Worm (Caenorhabditis elegans) whole organism, L2 larva: Measurements from ENCODE around the gene nspb-11.

Experiments used
- C34F6.9 ChIP-seq: fragments of 150-350 bp; optimal IDR thresholded peaks from 2 replicates; lab custom pipeline; 2014; ENCODE audit warnings: missing biosample characterization, missing genetic modification characterization
- F13H6.1 ChIP-seq: sonication (generic microtip); optimal IDR thresholded peaks from 2 replicates; lab custom pipeline; 2016; ENCODE audit warnings: missing genetic modification characterization, missing compliant biosample characterization
- R02D3.7 ChIP-seq: fragments of 150-350 bp; optimal IDR thresholded peaks from 2 replicates; lab custom pipeline; 2014; ENCODE audit warnings: missing biosample characterization, missing genetic modification characterization
- Y55F3AM.14 ChIP-seq: fragments of 200-800 bp; sonication (Bioruptor generic); optimal IDR thresholded peaks from 2 replicates; lab custom pipeline; 2018; ENCODE audit warnings: mild to moderate bottlenecking, missing genetic modification characterization, missing compliant biosample characterization
- ZK546.5 ChIP-seq: sonication (generic microtip); optimal IDR thresholded peaks from 2 replicates; lab custom pipeline; 2017; ENCODE audit warnings: missing biosample characterization, missing genetic modification characterization
- alr-1 ChIP-seq: fragments of 150-350 bp; optimal IDR thresholded peaks from 2 replicates; lab custom pipeline; 2014; ENCODE audit warnings: missing biosample characterization, missing genetic modification characterization
- aly-2 ChIP-seq: fragments of 150-350 bp; optimal IDR thresholded peaks from 2 replicates; lab custom pipeline; 2014; ENCODE audit warnings: missing biosample characterization, missing genetic modification characterization
- ama-1 ChIP-seq: fragments of 150-350 bp; optimal IDR thresholded peaks from 2 replicates; lab custom pipeline; 2018; ENCODE audit warnings: inconsistent platforms
- blmp-1 ChIP-seq: sonication (generic microtip); optimal IDR thresholded peaks from 2 replicates; lab custom pipeline; 2017; ENCODE audit warnings: missing genetic modification characterization, mild to moderate bottlenecking, missing compliant biosample characterization, antibody characterized with exemption, moderate library complexity; ENCODE audit not compliant: insufficient read depth
- ceh-16 ChIP-seq: fragments of 150-350 bp; optimal IDR thresholded peaks from 2 replicates; lab custom pipeline; 2014; ENCODE audit warnings: missing biosample characterization, missing genetic modification characterization
- ceh-82 ChIP-seq: fragments of 150-350 bp; optimal IDR thresholded peaks from 2 replicates; lab custom pipeline; 2014; ENCODE audit warnings: missing biosample characterization, missing genetic modification characterization
- crh-2 ChIP-seq: sonication (generic microtip); optimal IDR thresholded peaks from 2 replicates; lab custom pipeline; 2017; ENCODE audit warnings: missing biosample characterization, missing genetic modification characterization
- dmd-4 ChIP-seq: sonication (generic microtip); optimal IDR thresholded peaks from 2 replicates; lab custom pipeline; 2017; ENCODE audit warnings: missing biosample characterization, missing genetic modification characterization
- egl-27 ChIP-seq: sonication (generic microtip); optimal IDR thresholded peaks from 3 replicates; lab custom pipeline; 2017; ENCODE audit warnings: missing biosample characterization, missing genetic modification reagents, missing genetic modification characterization
- elt-1 ChIP-seq: fragments of 150-350 bp; optimal IDR thresholded peaks from 2 replicates; lab custom pipeline; 2014; ENCODE audit warnings: missing biosample characterization, missing genetic modification characterization
- elt-3 ChIP-seq: sonication (generic microtip); optimal IDR thresholded peaks from 2 replicates; lab custom pipeline; 2017; ENCODE audit warnings: missing biosample characterization, missing genetic modification characterization
- fos-1 ChIP-seq: fragments of 150-350 bp; optimal IDR thresholded peaks from 2 replicates; lab custom pipeline; 2014; ENCODE audit warnings: missing biosample characterization, missing genetic modification characterization
- gmeb-1 ChIP-seq: fragments of 150-350 bp; optimal IDR thresholded peaks from 2 replicates; lab custom pipeline; 2014; ENCODE audit warnings: missing biosample characterization, missing genetic modification characterization
- lin-11 ChIP-seq: fragments of 150-350 bp; sonication (generic microtip); optimal IDR thresholded peaks from 2 replicates; lab custom pipeline; 2014; ENCODE audit warnings: missing biosample characterization, missing genetic modification characterization, inconsistent platforms, mixed read lengths
- lin-13 ChIP-seq: fragments of 150-350 bp; optimal IDR thresholded peaks from 2 replicates; lab custom pipeline; 2014; ENCODE audit warnings: missing biosample characterization, missing genetic modification reagents, missing genetic modification characterization
- lin-39 ChIP-seq: fragments of 150-350 bp; optimal IDR thresholded peaks from 2 replicates; lab custom pipeline; 2014; ENCODE audit warnings: missing biosample characterization, missing genetic modification reagents, missing genetic modification characterization
- lsy-2 ChIP-seq, 2 experiments: fragments of 150-350 bp in 1 of 2; sonication (generic microtip) in 1 of 2; optimal IDR thresholded peaks; 2 replicates each; lab custom pipeline; 2014 to 2017; ENCODE audit warnings: missing biosample characterization in 2 of 2, missing genetic modification characterization in 2 of 2
- mab-5 ChIP-seq: fragments of 150-350 bp; optimal IDR thresholded peaks from 2 replicates; lab custom pipeline; 2014; ENCODE audit warnings: missing biosample characterization, missing genetic modification characterization
- mbf-1 ChIP-seq: sonication (generic microtip); optimal IDR thresholded peaks from 2 replicates; lab custom pipeline; 2017; ENCODE audit warnings: missing biosample characterization, missing genetic modification characterization
- mdl-1 ChIP-seq, 2 experiments: fragments of 150-350 bp in 1 of 2; sonication (generic microtip) in 1 of 2; optimal IDR thresholded peaks; 2 replicates each; lab custom pipeline; 2017; ENCODE audit warnings: missing biosample characterization in 2 of 2, missing genetic modification characterization in 2 of 2
- nhr-10 ChIP-seq: sonication (generic microtip); optimal IDR thresholded peaks from 2 replicates; lab custom pipeline; 2017; ENCODE audit warnings: missing biosample characterization, missing genetic modification characterization
- nhr-11 ChIP-seq: fragments of 150-350 bp; optimal IDR thresholded peaks from 2 replicates; lab custom pipeline; 2014; ENCODE audit warnings: missing biosample characterization, missing genetic modification characterization
- nhr-12 ChIP-seq: fragments of 150-350 bp; optimal IDR thresholded peaks from 2 replicates; lab custom pipeline; 2014; ENCODE audit warnings: missing biosample characterization, missing genetic modification characterization
- nhr-129 ChIP-seq: fragments of 150-350 bp; optimal IDR thresholded peaks from 2 replicates; lab custom pipeline; 2014; ENCODE audit warnings: missing biosample characterization, missing genetic modification characterization
- nhr-21 ChIP-seq: fragments of 150-350 bp; optimal IDR thresholded peaks from 2 replicates; lab custom pipeline; 2014; ENCODE audit warnings: missing biosample characterization, missing genetic modification characterization
- nhr-23 ChIP-seq: fragments of 150-350 bp; optimal IDR thresholded peaks from 2 replicates; lab custom pipeline; 2014; ENCODE audit warnings: missing biosample characterization, missing genetic modification reagents, missing genetic modification characterization
- nhr-237 ChIP-seq: fragments of 150-350 bp; optimal IDR thresholded peaks from 2 replicates; lab custom pipeline; 2014; ENCODE audit warnings: missing biosample characterization, missing genetic modification characterization
- nhr-25 ChIP-seq: fragments of 150-350 bp; sonication (generic microtip); optimal IDR thresholded peaks from 3 replicates; lab custom pipeline; 2014; ENCODE audit warnings: missing biosample characterization, missing genetic modification characterization
- nhr-77 ChIP-seq: fragments of 150-350 bp; optimal IDR thresholded peaks from 2 replicates; lab custom pipeline; 2014; ENCODE audit warnings: missing biosample characterization, missing genetic modification characterization
- peb-1 ChIP-seq: fragments of 150-350 bp; optimal IDR thresholded peaks from 2 replicates; lab custom pipeline; 2014; ENCODE audit warnings: missing biosample characterization, missing genetic modification characterization
- sem-4 ChIP-seq: fragments of 150-350 bp; optimal IDR thresholded peaks from 2 replicates; lab custom pipeline; 2014; ENCODE audit warnings: missing biosample characterization, missing genetic modification reagents, missing genetic modification characterization
- skn-1 ChIP-seq: sonication (generic microtip); optimal IDR thresholded peaks from 2 replicates; lab custom pipeline; 2017; ENCODE audit warnings: missing biosample characterization, missing genetic modification characterization
- sma-3 ChIP-seq: sonication (generic microtip); optimal IDR thresholded peaks from 2 replicates; lab custom pipeline; 2016; ENCODE audit warnings: missing genetic modification reagents, missing genetic modification characterization, missing compliant biosample characterization
- sma-9 ChIP-seq, 2 experiments: fragments of 150-350 bp in 1 of 2; sonication (generic microtip) in 1 of 2; optimal IDR thresholded peaks; 2 replicates each; lab custom pipeline; 2014 to 2016; ENCODE audit warnings: missing genetic modification characterization in 2 of 2, mild to moderate bottlenecking in 1 of 2, missing biosample characterization in 1 of 2, missing compliant biosample characterization in 1 of 2, missing genetic modification reagents in 1 of 2, moderate library complexity in 1 of 2
- snpc-4 ChIP-seq: fragments of 150-350 bp; optimal IDR thresholded peaks from 2 replicates; lab custom pipeline; 2014; ENCODE audit warnings: missing biosample characterization, missing genetic modification characterization
- unc-39 ChIP-seq: fragments of 150-350 bp; optimal IDR thresholded peaks from 2 replicates; lab custom pipeline; 2014; ENCODE audit warnings: missing biosample characterization, missing genetic modification characterization
- unc-55 ChIP-seq: fragments of 150-350 bp; sonication (generic microtip); optimal IDR thresholded peaks from 3 replicates; lab custom pipeline; 2014; ENCODE audit warnings: missing biosample characterization, missing genetic modification reagents, missing genetic modification characterization
- unc-62 ChIP-seq: fragments of 150-350 bp; optimal IDR thresholded peaks from 2 replicates; lab custom pipeline; 2014; ENCODE audit warnings: missing biosample characterization, missing genetic modification reagents, missing genetic modification characterization
- zag-1 ChIP-seq: fragments of 150-350 bp; optimal IDR thresholded peaks from 2 replicates; lab custom pipeline; 2014; ENCODE audit warnings: missing biosample characterization, missing genetic modification characterization
- ztf-1 ChIP-seq: fragments of 200-800 bp; sonication (Bioruptor generic); conservative IDR thresholded peaks from 2 replicates; pipeline ENCODE4 v1.3.6; 2022; ENCODE audit warnings: missing genetic modification characterization, missing compliant biosample characterization
- ztf-11 ChIP-seq: sonication (generic microtip); optimal IDR thresholded peaks from 2 replicates; lab custom pipeline; 2017; ENCODE audit warnings: missing biosample characterization, missing genetic modification characterization
- ztf-4 ChIP-seq: fragments of 150-350 bp; optimal IDR thresholded peaks from 2 replicates; lab custom pipeline; 2014; ENCODE audit warnings: missing biosample characterization, missing genetic modification characterization

nspb-11 gene

DNA sequence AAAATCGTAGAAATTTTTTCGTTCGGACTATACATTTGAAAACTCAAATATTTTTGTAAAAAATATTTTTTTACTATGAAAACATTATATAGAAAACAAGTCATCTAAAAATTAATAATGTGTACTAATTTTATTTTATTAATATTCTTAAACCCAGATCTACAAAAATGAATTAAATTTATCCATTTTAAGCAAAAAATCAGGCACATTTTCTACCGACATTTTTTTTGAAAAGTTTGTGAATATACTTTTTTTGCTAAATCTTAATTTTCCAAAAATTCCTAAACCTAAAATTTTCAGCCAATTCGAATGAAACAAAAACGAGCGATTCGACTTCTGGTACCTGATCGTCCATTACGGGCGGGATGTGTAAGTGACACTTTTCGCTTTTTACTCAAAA is 32.6 kb downstream of the nspb-11 start, which contains the start of gene arrd-10:
TSS of gene arrd-10 (plus strand) at position 301 of the 400 bp plus-strand sequence.
- TF ChIP-seq nhr-129 (tag; lab: Kevin White, UChicago) (no peak), nhr-77 (tag; lab: Kevin White, UChicago) (no peak), egl-27 (no peak), skn-1 (tag; lab: Kevin White, UChicago) (no peak), snpc-4 (tag; lab: Kevin White, UChicago) (no peak), sma-3 (GFP tag; lab: Kevin White, UChicago) (no peak)

DNA sequence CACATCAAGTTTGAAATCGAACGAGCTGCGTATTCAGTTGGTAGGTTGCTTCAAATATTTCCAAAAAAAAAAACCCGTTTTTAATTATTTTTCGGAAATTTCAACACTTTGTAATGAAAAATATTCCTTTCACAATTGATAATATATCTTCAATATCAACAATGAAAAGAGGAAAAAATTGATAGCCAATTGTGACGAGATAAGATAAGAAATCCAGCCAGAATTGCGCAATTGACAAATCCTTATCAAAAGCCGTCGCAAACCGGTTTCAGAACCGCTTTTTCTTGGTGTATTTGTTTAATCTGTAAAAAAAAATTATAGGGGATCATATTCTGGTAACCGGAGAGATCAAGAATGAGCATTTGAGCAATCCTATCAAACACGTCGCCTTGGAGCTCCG is 35.3 kb downstream of the nspb-11 start:
- TF ChIP-seq sma-9 (GFP tag; optimal IDR thresholded peaks at IDR 0.05; lab: Kevin White, UChicago) (no peak), sma-9 (tag; optimal IDR thresholded peaks at IDR 0.05; lab: Kevin White, UChicago) (no peak), lin-39 (no peak), egl-27 (no peak), sma-3 (GFP tag; lab: Kevin White, UChicago) (no peak), lsy-2 (tag; optimal IDR thresholded peaks at IDR 0.05; lab: Kevin White, UChicago) (no peak), ztf-1 (GFP tag; lab: Robert Waterston, UW) (no peak), ama-1 (lab: Kevin White, UChicago) (no peak)

DNA sequence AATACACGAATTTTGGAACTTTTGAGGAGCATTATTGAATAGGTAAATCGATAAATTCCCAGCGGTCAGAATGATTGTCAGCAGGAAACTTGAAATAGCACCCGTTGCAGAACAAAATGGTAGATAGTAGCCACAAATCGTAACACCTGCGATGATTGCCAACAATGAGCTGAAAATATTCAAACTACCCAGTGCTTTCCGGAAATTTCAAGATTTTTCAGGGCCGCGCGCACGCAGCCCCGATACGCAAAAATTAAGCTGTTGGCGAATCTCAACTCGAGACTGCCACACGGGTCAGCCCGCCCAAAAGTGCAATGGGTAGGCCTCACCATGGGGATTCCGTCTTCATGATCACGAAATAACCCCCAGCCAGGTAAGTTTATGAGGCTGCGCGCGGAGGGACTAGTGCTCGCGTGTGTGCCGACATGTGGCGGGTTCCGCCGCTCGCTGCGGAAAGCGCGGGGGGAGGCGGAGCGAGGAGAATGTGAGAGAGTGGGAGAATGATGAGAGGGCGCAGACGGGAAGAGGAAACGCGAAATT is 37.5 kb downstream of the nspb-11 start:
- TF ChIP-seq nhr-23 (tag; lab: Kevin White, UChicago) (no peak), C34F6.9 (peak; percentile 59), nhr-11 (tag; lab: Kevin White, UChicago) (peak; percentile 20), nhr-10 (tag; lab: Kevin White, UChicago) (peak; percentile 84), aly-2 (tag; lab: Kevin White, UChicago) (no peak), lin-39 (no peak), nhr-129 (tag; lab: Kevin White, UChicago) (peak; percentile 87), mbf-1 (no peak), unc-39 (tag; lab: Kevin White, UChicago) (no peak), crh-2 (tag; lab: Kevin White, UChicago) (peak; percentile 92), dmd-4 (tag; lab: Kevin White, UChicago) (no peak), egl-27 (peak; percentile 85), elt-3 (tag; lab: Kevin White, UChicago) (no peak), nhr-21 (peak; percentile 95), mab-5 (tag; lab: Kevin White, UChicago) (peak; percentile 36), ZK546.5 (peak; percentile 34), unc-55 (GFP tag; lab: Kevin White, UChicago) (peak; percentile 74), ceh-16 (tag; lab: Kevin White, UChicago) (peak; percentile 98), lin-11 (tag; lab: Kevin White, UChicago) (peak; percentile 88), ztf-11 (tag; lab: Kevin White, UChicago) (no peak), snpc-4 (tag; lab: Kevin White, UChicago) (peak; percentile 99), ztf-4 (peak; percentile 76), sma-3 (GFP tag; lab: Kevin White, UChicago) (peak; percentile 97), R02D3.7 (peak; percentile 24), nhr-12 (no peak), alr-1 (tag; lab: Kevin White, UChicago) (no peak), ceh-82 (peak; percentile 60), lin-13 (peak; percentile 90), Y55F3AM.14 (peak; percentile 89), nhr-25 (tag; lab: Kevin White, UChicago) (peak; percentile 89), zag-1 (tag; lab: Kevin White, UChicago) (peak; percentile 78), sma-9 (GFP tag; optimal IDR thresholded peaks at IDR 0.05; lab: Kevin White, UChicago) (peak; percentile 88), sma-9 (tag; optimal IDR thresholded peaks at IDR 0.05; lab: Kevin White, UChicago) (no peak), fos-1 (tag; lab: Kevin White, UChicago) (peak; percentile 70), ztf-1 (GFP tag; lab: Robert Waterston, UW) (no peak), F13H6.1 (peak; percentile 94), unc-62 (GFP tag; lab: Kevin White, UChicago) (no peak), nhr-77 (tag; lab: Kevin White, UChicago) (peak; percentile 63), gmeb-1 (tag; lab: Kevin White, UChicago) (peak; percentile 82), sem-4 (peak; percentile 79), skn-1 (tag; lab: Kevin White, UChicago) (peak; percentile 22), peb-1 (no peak), ama-1 (lab: Kevin White, UChicago) (peak; percentile 100), lsy-2 (tag; optimal IDR thresholded peaks at IDR 0.05; lab: Kevin White, UChicago) (peak; percentile 81 to 85), elt-1 (tag; lab: Kevin White, UChicago) (no peak), nhr-237 (tag; lab: Kevin White, UChicago) (peak; percentile 70), blmp-1 (tag; lab: Kevin White, UChicago) (peak; percentile 62), mdl-1 (tag; optimal IDR thresholded peaks at IDR 0.05; lab: Kevin White, UChicago) (peak; percentile 87 to 91)
